Fruit fly (Drosophila melanogaster) whole organism: ENCODE measurements around the gene CG6678.

ENCODE experiments used
- EcR ChIP-seq, 2 experiments: fragments of >200 bp; optimal IDR thresholded peaks; 2 replicates each; lab custom pipeline; 2017; ENCODE audit warnings: missing biosample characterization in 2 of 2, missing genetic modification characterization in 2 of 2, missing genetic modification reagents in 2 of 2
- psq ChIP-seq: fragments of >200 bp; optimal IDR thresholded peaks from 2 replicates; lab custom pipeline; 2017
- usp ChIP-seq: fragments of >200 bp; optimal IDR thresholded peaks from 2 replicates; lab custom pipeline; 2017; ENCODE audit warnings: missing biosample characterization, missing genetic modification characterization, mixed read lengths

dm6 chr3R:21884354-21884753 is 2.5 kb upstream of the CG6678 start, which contains the start of gene fit:
- TF ChIP-seq EcR (GFP tag; optimal IDR thresholded peaks at IDR 0.05; lab: Kevin White, UChicago) (no peak), psq (no peak), usp (GFP tag; lab: Kevin White, UChicago) (no peak)
